Fruit fly (Drosophila melanogaster): ENCODE data around the gene csw.

The csw gene

dm6 chrX:2145690-2146470 lies 51.8 kb downstream of the csw start (continued):
- TF ChIP-seq cwo (GFP tag; optimal IDR thresholded peaks at IDR 0.05) (peak; percentile 12), btn (GFP tag; optimal IDR thresholded peaks at IDR 0.05) (no peak), CG14860 (GFP tag; IDR thresholded peaks at IDR 0.05; ENCODE audit: partially characterized antibody) (peak; percentile 78), Scr (GFP tag; IDR thresholded peaks at IDR 0.05; ENCODE audit: partially characterized antibody) (peak; percentile 87), CG6689 (GFP tag; IDR thresholded peaks at IDR 0.05) (peak; percentile 43; the same call in 1 of the 2 replicates), Kr (GFP tag; optimal IDR thresholded peaks at IDR 0.05) (no peak), Usf (GFP tag; optimal IDR thresholded peaks at IDR 0.05) (peak; percentile 36), CG6791 (GFP tag; IDR thresholded peaks at IDR 0.05; ENCODE audit: partially characterized antibody) (peak; percentile 62; the same call in 2 of the 3 replicates), Side (GFP tag; optimal IDR thresholded peaks at IDR 0.05) (peak; percentile 9), CG4328 (GFP tag; optimal IDR thresholded peaks at IDR 0.05) (peak; percentile 46), dimm (GFP tag; IDR thresholded peaks at IDR 0.05) (0 out of 2 replicates have a peak, but pooled peaks have one; percentile 20), unpg (GFP tag; optimal IDR thresholded peaks at IDR 0.05) (peak; percentile 22), mirr (GFP tag; optimal IDR thresholded peaks at IDR 0.05) (peak; percentile 23), CG11696 (GFP tag; IDR thresholded peaks at IDR 0.05) (no peak), HmgZ (tag; optimal IDR thresholded peaks at IDR 0.05) (peak; percentile 42), CG4424 (GFP tag; optimal IDR thresholded peaks at IDR 0.05) (peak; percentile 8), Ets97D (GFP tag; optimal IDR thresholded peaks at IDR 0.05) (no peak), usp (GFP tag; optimal IDR thresholded peaks at IDR 0.05) (no peak), Adf1 (GFP tag; IDR thresholded peaks at IDR 0.05) (no peak), NK7.1 (GFP tag; optimal IDR thresholded peaks at IDR 0.05) (no peak), Drgx (GFP tag; IDR thresholded peaks at IDR 0.05) (peak; percentile 33; the same call in 1 of the 2 replicates), CG13287 (GFP tag; IDR thresholded peaks at IDR 0.05; ENCODE audit: partially characterized antibody) (peak; percentile 79), fd102C (GFP tag; optimal IDR thresholded peaks at IDR 0.05) (no peak), sisA (GFP tag; IDR thresholded peaks at IDR 0.05) (peak; percentile 15; the same call in 1 of the 2 replicates), CG17612 (GFP tag; IDR thresholded peaks at IDR 0.05) (no peak), hb (GFP tag; IDR thresholded peaks at IDR 0.05; ENCODE audit: partially characterized antibody) (peak; percentile 77; the same call in 2 of the 3 replicates), dpn (GFP tag; optimal IDR thresholded peaks at IDR 0.05) (peak; percentile 15 to 66), ken (GFP tag; IDR thresholded peaks at IDR 0.05) (no peak), Ssrp (tag; optimal IDR thresholded peaks at IDR 0.05) (peak; percentile 16), CG14441 (GFP tag; IDR thresholded peaks at IDR 0.05) (peak; percentile 16; the same call in 1 of the 2 replicates), lmd (GFP tag; IDR thresholded peaks at IDR 0.05) (peak; percentile 35; the same call in 1 of the 2 replicates), knrl (GFP tag; IDR thresholded peaks at IDR 0.05; ENCODE audit: partially characterized antibody) (peak; percentile 83; the same call in 2 of the 3 replicates), rib (GFP tag; IDR thresholded peaks at IDR 0.05) (0 out of 2 replicates have a peak, but pooled peaks have one; percentile 37), pzg (GFP tag; optimal IDR thresholded peaks at IDR 0.05) (peak; percentile 12), CG10209 (GFP tag; optimal IDR thresholded peaks at IDR 0.05) (peak; percentile 13), Hey (tag; optimal IDR thresholded peaks at IDR 0.05) (no peak), schlank (tag; optimal IDR thresholded peaks at IDR 0.05) (no peak), Nf-YC (tag; optimal IDR thresholded peaks at IDR 0.05) (peak; percentile 49), CG5180 (GFP tag; optimal IDR thresholded peaks at IDR 0.05) (no peak), Atf6 (GFP tag; IDR thresholded peaks at IDR 0.05) (no peak), MTF-1 (GFP tag; optimal IDR thresholded peaks at IDR 0.05; ENCODE audit: borderline replicate concordance) (no peak), al (GFP tag; IDR thresholded peaks at IDR 0.05) (0 out of 2 replicates have a peak, but pooled peaks have one; percentile 33), CoRest (tag; optimal IDR thresholded peaks at IDR 0.05) (peak; percentile 45), YL-1 (GFP tag; optimal IDR thresholded peaks at IDR 0.05) (no peak), Dip3 (GFP tag; optimal IDR thresholded peaks at IDR 0.05) (peak; percentile 40), CG4404 (GFP tag; IDR thresholded peaks at IDR 0.05) (peak; percentile 37; the same call in 1 of the 2 replicates), ATbp (GFP tag; optimal IDR thresholded peaks at IDR 0.05) (no peak), pnt (GFP tag; optimal IDR thresholded peaks at IDR 0.05) (peak; percentile 1)

Measured in whole organism, embryonic.